Worm (Caenorhabditis elegans): ENCODE data around the gene tofu-1.

tofu-1 gene

ce11 chrV:9985227-9985864 is 4.4 kb downstream of the tofu-1 start:
- TF ChIP-seq ceh-22 (tag; optimal IDR thresholded peaks at IDR 0.05) = no peak
- TF ChIP-seq odd-2 (tag; optimal IDR thresholded peaks at IDR 0.05) = no peak

- peak; percentile 28 for TF ChIP-seq hlh-30 (tag; optimal IDR thresholded peaks at IDR 0.05; ENCODE audit: insufficient read depth)
- TF ChIP-seq ceh-19 (GFP tag; optimal IDR thresholded peaks at IDR 0.05) = no peak
These were observed 5.2 kb downstream of the tofu-1 start, which contains the start of gene rmd-2 for ce11 chrV:9986177-9986576. TSS of gene rmd-2 (minus strand) at chrV:9986277.

- TF ChIP-seq ceh-22 (tag; optimal IDR thresholded peaks at IDR 0.05) (no peak), zip-5 (tag; optimal IDR thresholded peaks at IDR 0.05) (no peak), ceh-14 (tag; optimal IDR thresholded peaks at IDR 0.05) (no peak), sox-2 (GFP tag; IDR thresholded peaks at IDR 0.05) (no peak), ceh-24 (tag; optimal IDR thresholded peaks at IDR 0.05) (no peak), hlh-30 (tag; optimal IDR thresholded peaks at IDR 0.05; ENCODE audit: insufficient read depth) (no peak), fkh-10 (GFP tag; optimal IDR thresholded peaks at IDR 0.05) (no peak), madf-2 (tag; optimal IDR thresholded peaks at IDR 0.05) (no peak), pax-1 (tag; optimal IDR thresholded peaks at IDR 0.05) (no peak), fkh-6 (tag; optimal IDR thresholded peaks at IDR 0.05) (no peak), che-1 (tag; optimal IDR thresholded peaks at IDR 0.05) (no peak), ceh-18 (tag; optimal IDR thresholded peaks at IDR 0.05) (no peak), unc-42 (tag; optimal IDR thresholded peaks at IDR 0.05) (no peak), nhr-11 (tag; optimal IDR thresholded peaks at IDR 0.05) (no peak), fax-1 (tag; optimal IDR thresholded peaks at IDR 0.05) (no peak), pha-2 (tag; optimal IDR thresholded peaks at IDR 0.05) (no peak), nfya-1 (tag; optimal IDR thresholded peaks at IDR 0.05) (no peak), ttx-3 (tag; optimal IDR thresholded peaks at IDR 0.05) (no peak), ceh-48 (tag; optimal IDR thresholded peaks at IDR 0.05) (no peak), ceh-34 (tag; optimal IDR thresholded peaks at IDR 0.05) (no peak)
These were observed 6.7 kb downstream of the tofu-1 start, which contains the start of gene C27H6.8 for ce11 chrV:9987688-9988087. TSS of gene C27H6.8 (minus strand) at chrV:9987788.

- TF ChIP-seq ama-1 (optimal IDR thresholded peaks at IDR 0.05) (no peak), ets-4 (tag; optimal IDR thresholded peaks at IDR 0.05) (no peak), rnt-1 (tag; optimal IDR thresholded peaks at IDR 0.05) (no peak), zip-5 (tag; optimal IDR thresholded peaks at IDR 0.05) (no peak), hlh-30 (tag; optimal IDR thresholded peaks at IDR 0.05; ENCODE audit: insufficient read depth) (no peak), lim-6 (tag; optimal IDR thresholded peaks at IDR 0.05) (no peak), hlh-13 (GFP tag; optimal IDR thresholded peaks at IDR 0.05) (no peak)
These were observed 10.7 kb downstream of the tofu-1 start, which contains the start of the genes rde-1 and trpp-6 for ce11 chrV:9991610-9992009. TSS of gene rde-1 (minus strand) at chrV:9991642. TSS of gene trpp-6 (plus strand) at chrV:9991895.

- TF ChIP-seq ceh-6 (GFP tag; optimal IDR thresholded peaks at IDR 0.05) (no peak), ceh-31 (tag; optimal IDR thresholded peaks at IDR 0.05) (no peak), lim-6 (tag; optimal IDR thresholded peaks at IDR 0.05) (no peak), sox-4 (tag; optimal IDR thresholded peaks at IDR 0.05) (no peak), pag-3 (tag; optimal IDR thresholded peaks at IDR 0.05; ENCODE audit: borderline replicate concordance) (no peak), F13H6.1 (tag; optimal IDR thresholded peaks at IDR 0.05) (no peak), zip-5 (tag; optimal IDR thresholded peaks at IDR 0.05) (no peak), ceh-30 (tag; optimal IDR thresholded peaks at IDR 0.05) (no peak), sdc-2 (tag; optimal IDR thresholded peaks at IDR 0.05) (no peak), T23F11.4 (GFP tag; optimal IDR thresholded peaks at IDR 0.05) (no peak), ceh-22 (tag; optimal IDR thresholded peaks at IDR 0.05) (no peak), rnt-1 (tag; optimal IDR thresholded peaks at IDR 0.05) (no peak), ceh-2 (tag; optimal IDR thresholded peaks at IDR 0.05) (no peak), ref-2 (tag; optimal IDR thresholded peaks at IDR 0.05) (no peak), ttx-3 (tag; optimal IDR thresholded peaks at IDR 0.05) (no peak), nhr-232 (tag; optimal IDR thresholded peaks at IDR 0.05) (no peak), dve-1 (tag; optimal IDR thresholded peaks at IDR 0.05) (no peak), hlh-15 (tag; optimal IDR thresholded peaks at IDR 0.05) (no peak), pat-9 (tag; optimal IDR thresholded peaks at IDR 0.05) (no peak)
These were observed 14.8 kb downstream of the tofu-1 start, which contains the start of gene K08H10.6 for ce11 chrV:9995791-9996190. TSS of gene K08H10.6 (minus strand) at chrV:9995891.
